Fruit fly (Drosophila melanogaster) whole organism, embryonic: ENCODE results near the gene CG43367.

Source experiments
- B-H2 ChIP-seq: fragments of 200-800 bp; sonication (Bioruptor generic); optimal IDR thresholded peaks from 2 replicates; lab custom pipeline; 2018; ENCODE audit warnings: missing biosample characterization, mild to moderate bottlenecking, missing genetic modification characterization
- CG10147 ChIP-seq: fragments of 200-800 bp; sonication (Bioruptor generic); optimal IDR thresholded peaks from 2 replicates; lab custom pipeline; 2019; ENCODE audit warnings: missing biosample characterization, mild to moderate bottlenecking, missing genetic modification characterization, moderate library complexity
- CG12236 ChIP-seq: fragments of 200-800 bp; sonication (Bioruptor generic); optimal IDR thresholded peaks from 2 replicates; lab custom pipeline; 2016; ENCODE audit warnings: missing biosample characterization, missing genetic modification characterization
- CG13287 ChIP-seq: fragments of 200-800 bp; sonication (Bioruptor generic); IDR thresholded peaks from 2 replicates; pipeline ENCODE4 v1.3.6; 2022; ENCODE audit warnings: missing biosample characterization, missing genetic modification characterization; ENCODE audit not compliant: partially characterized antibody
- CG13775 ChIP-seq: fragments of 200-800 bp; sonication (Bioruptor generic); optimal IDR thresholded peaks from 3 replicates; lab custom pipeline; 2017; ENCODE audit warnings: missing biosample characterization, mild to moderate bottlenecking, missing genetic modification characterization
- CG13894 ChIP-seq: fragments of 200-800 bp; sonication (Bioruptor generic); optimal IDR thresholded peaks from 3 replicates; lab custom pipeline; 2018; ENCODE audit warnings: missing biosample characterization, mild to moderate bottlenecking, missing genetic modification characterization, moderate library complexity
- CG14965 ChIP-seq: fragments of 200-800 bp; sonication (Bioruptor generic); optimal IDR thresholded peaks from 2 replicates; lab custom pipeline; 2016; ENCODE audit warnings: missing biosample characterization, missing genetic modification characterization, borderline replicate concordance
- CG1647 ChIP-seq: fragments of 200-800 bp; sonication (Bioruptor generic); optimal IDR thresholded peaks from 3 replicates; lab custom pipeline; 2016; ENCODE audit warnings: missing biosample characterization, missing genetic modification characterization
- CG18476 ChIP-seq: fragments of 200-800 bp; sonication (Bioruptor generic); optimal IDR thresholded peaks from 2 replicates; lab custom pipeline; 2016; ENCODE audit warnings: missing biosample characterization, mild to moderate bottlenecking, missing genetic modification characterization
- CG2116 ChIP-seq: fragments of 200-800 bp; sonication (Bioruptor generic); optimal IDR thresholded peaks from 3 replicates; lab custom pipeline; 2018; ENCODE audit warnings: missing biosample characterization, mild to moderate bottlenecking, missing genetic modification characterization
- CG3163 ChIP-seq: fragments of 200-800 bp; sonication (Bioruptor generic); optimal IDR thresholded peaks from 3 replicates; lab custom pipeline; 2016; ENCODE audit warnings: missing biosample characterization, missing genetic modification characterization
- CG32772 ChIP-seq: fragments of 200-800 bp; sonication (Bioruptor generic); IDR thresholded peaks from 2 replicates; pipeline ENCODE4 v1.3.6; 2022; ENCODE audit warnings: missing biosample characterization, missing genetic modification characterization
- CG6175 ChIP-seq: fragments of 200-800 bp; sonication (Bioruptor generic); IDR thresholded peaks from 3 replicates; pipeline ENCODE4 v1.3.6; 2022; ENCODE audit warnings: missing biosample characterization, missing genetic modification characterization
- CG6683 ChIP-seq: fragments of 200-800 bp; sonication (Bioruptor generic); optimal IDR thresholded peaks from 2 replicates; lab custom pipeline; 2017; ENCODE audit warnings: missing biosample characterization, mild to moderate bottlenecking, missing genetic modification characterization, missing genetic modification reagents
- CG6765 ChIP-seq: fragments of 200-800 bp; sonication (Bioruptor generic); optimal IDR thresholded peaks from 3 replicates; lab custom pipeline; 2017; ENCODE audit warnings: missing biosample characterization, mild to moderate bottlenecking, missing genetic modification characterization
- CG7928 ChIP-seq: fragments of 200-800 bp; sonication (Bioruptor generic); optimal IDR thresholded peaks from 2 replicates; lab custom pipeline; 2017; ENCODE audit warnings: missing biosample characterization, mild to moderate bottlenecking, missing genetic modification characterization
- CG8290 ChIP-seq, 3 experiments: fragments of 200-800 bp; sonication (Bioruptor generic); optimal IDR thresholded peaks; 2 replicates each; lab custom pipeline; 2016 to 2019; ENCODE audit warnings: missing biosample characterization in 3 of 3, missing genetic modification characterization in 3 of 3, mild to moderate bottlenecking in 2 of 3, moderate library complexity in 1 of 3
- CTCF ChIP-seq: fragments of 200-800 bp; sonication (Bioruptor generic); optimal IDR thresholded peaks from 2 replicates; lab custom pipeline; 2017; ENCODE audit warnings: missing biosample characterization, mild to moderate bottlenecking, missing genetic modification characterization, moderate library complexity
- CrebB ChIP-seq: fragments of 200-800 bp; sonication (Bioruptor generic); optimal IDR thresholded peaks from 3 replicates; lab custom pipeline; 2018; ENCODE audit warnings: missing biosample characterization, mild to moderate bottlenecking, missing genetic modification characterization
- E2f1 ChIP-seq: fragments of 200-800 bp; sonication (Bioruptor generic); IDR thresholded peaks from 2 replicates; pipeline ENCODE4 v1.3.6; 2022; ENCODE audit warnings: missing biosample characterization, missing genetic modification characterization
- E2f2 ChIP-seq: fragments of 200-800 bp; sonication (Bioruptor generic); IDR thresholded peaks from 2 replicates; pipeline ENCODE4 v1.3.6; 2022; ENCODE audit warnings: missing biosample characterization, missing genetic modification characterization
- HLHmδ ChIP-seq: fragments of 200-800 bp; sonication (Bioruptor generic); optimal IDR thresholded peaks from 2 replicates; lab custom pipeline; 2018; ENCODE audit warnings: missing biosample characterization, mild to moderate bottlenecking, missing genetic modification characterization, moderate library complexity
- Hr78 ChIP-seq, 2 experiments: fragments of 200-800 bp in 1 of 2; fragments of >200 bp in 1 of 2; sonication (Bioruptor generic) in 1 of 2; optimal IDR thresholded peaks; 2 replicates each; lab custom pipeline; 2017 to 2019; ENCODE audit warnings: missing biosample characterization in 2 of 2, missing genetic modification characterization in 2 of 2, mild to moderate bottlenecking in 1 of 2, moderate library complexity in 1 of 2
- Jarid2 ChIP-seq: fragments of 200-800 bp; sonication (Bioruptor generic); optimal IDR thresholded peaks from 3 replicates; lab custom pipeline; 2017; ENCODE audit warnings: mild to moderate bottlenecking, missing biosample characterization, missing genetic modification reagents, missing genetic modification characterization
- Lpt ChIP-seq: fragments of >200 bp; optimal IDR thresholded peaks from 2 replicates; lab custom pipeline; 2018; ENCODE audit warnings: missing biosample characterization, missing genetic modification characterization
- MESR4 ChIP-seq: fragments of 200-800 bp; sonication (Bioruptor generic); optimal IDR thresholded peaks from 2 replicates; lab custom pipeline; 2018; ENCODE audit warnings: missing biosample characterization, mild to moderate bottlenecking, missing genetic modification characterization, moderate library complexity
- Nf-YC ChIP-seq: fragments of 200-800 bp; optimal IDR thresholded peaks from 3 replicates; lab custom pipeline; 2019; ENCODE audit warnings: missing biosample characterization, mild to moderate bottlenecking, missing genetic modification characterization, moderate library complexity
- Rx ChIP-seq: fragments of 200-800 bp; sonication (Bioruptor generic); IDR thresholded peaks from 2 replicates; pipeline ENCODE4 v1.3.6; 2022; ENCODE audit warnings: missing biosample characterization, missing genetic modification characterization
- Side ChIP-seq: fragments of 200-800 bp; sonication (Bioruptor generic); optimal IDR thresholded peaks from 2 replicates; lab custom pipeline; 2016; ENCODE audit warnings: missing biosample characterization, missing genetic modification characterization
- Sox100B ChIP-seq: fragments of 200-800 bp; sonication (Bioruptor generic); optimal IDR thresholded peaks from 3 replicates; lab custom pipeline; 2018; ENCODE audit warnings: missing biosample characterization, mild to moderate bottlenecking, missing genetic modification characterization
- Stat92E ChIP-seq, 3 experiments: fragments of >200 bp in 2 of 3; fragments of 200-800 bp in 1 of 3; sonication (Bioruptor generic) in 1 of 3; optimal IDR thresholded peaks; 2 replicates each; lab custom pipeline; 2017 to 2019; ENCODE audit warnings: missing biosample characterization in 3 of 3, missing genetic modification characterization in 3 of 3, mild to moderate bottlenecking in 1 of 3, moderate library complexity in 1 of 3
- YL-1 ChIP-seq: fragments of 200-800 bp; sonication (Bioruptor generic); optimal IDR thresholded peaks from 3 replicates; lab custom pipeline; 2017; ENCODE audit warnings: missing biosample characterization, mild to moderate bottlenecking, missing genetic modification characterization
- al ChIP-seq: fragments of 200-800 bp; sonication (Bioruptor generic); IDR thresholded peaks from 2 replicates; pipeline ENCODE4 v1.3.6; 2022; ENCODE audit warnings: missing biosample characterization, missing genetic modification characterization
- ase ChIP-seq: fragments of 200-800 bp; sonication (Bioruptor generic); IDR thresholded peaks from 3 replicates; pipeline ENCODE4 v1.3.6; 2022; ENCODE audit warnings: missing biosample characterization, missing genetic modification characterization
- dpn ChIP-seq, 2 experiments: fragments of 200-800 bp; sonication (Bioruptor generic); optimal IDR thresholded peaks; 3 replicates each; lab custom pipeline; 2016; ENCODE audit warnings: missing biosample characterization in 2 of 2, missing genetic modification characterization in 2 of 2
- exex ChIP-seq: fragments of 200-800 bp; sonication (Bioruptor generic); optimal IDR thresholded peaks from 4 replicates; lab custom pipeline; 2018; ENCODE audit warnings: missing biosample characterization, mild to moderate bottlenecking, missing genetic modification characterization, moderate library complexity
- grau ChIP-seq: fragments of 200-800 bp; optimal IDR thresholded peaks from 3 replicates; lab custom pipeline; 2019; ENCODE audit warnings: missing biosample characterization, mild to moderate bottlenecking, missing genetic modification characterization, moderate library complexity
- gsb ChIP-seq: fragments of 200-800 bp; sonication (Bioruptor generic); IDR thresholded peaks from 2 replicates; pipeline ENCODE4 v1.3.6; 2022; ENCODE audit warnings: missing biosample characterization, missing genetic modification characterization
- ham ChIP-seq: fragments of 200-800 bp; sonication (Bioruptor generic); IDR thresholded peaks from 2 replicates; pipeline ENCODE4 v1.3.6; 2022; ENCODE audit warnings: missing biosample characterization, missing genetic modification characterization
- hbn ChIP-seq: fragments of 200-800 bp; sonication (Bioruptor generic); IDR thresholded peaks from 2 replicates; pipeline ENCODE4 v1.3.6; 2022; ENCODE audit warnings: missing biosample characterization, missing genetic modification characterization; ENCODE audit not compliant: partially characterized antibody
- jigr1 ChIP-seq: fragments of 200-800 bp; sonication (Bioruptor generic); IDR thresholded peaks from 3 replicates; pipeline ENCODE4 v1.3.6; 2022; ENCODE audit warnings: missing biosample characterization, missing genetic modification characterization
- ken ChIP-seq: fragments of 200-800 bp; sonication (Bioruptor generic); IDR thresholded peaks from 3 replicates; pipeline ENCODE4 v1.3.6; 2022; ENCODE audit warnings: missing biosample characterization, missing genetic modification characterization
- maf-S ChIP-seq: fragments of 200-800 bp; sonication (Bioruptor generic); optimal IDR thresholded peaks from 2 replicates; lab custom pipeline; 2016; ENCODE audit warnings: missing biosample characterization, missing genetic modification characterization
- row ChIP-seq: fragments of 200-800 bp; sonication (Bioruptor generic); IDR thresholded peaks from 3 replicates; pipeline ENCODE4 v1.3.6; 2022; ENCODE audit warnings: missing biosample characterization, missing genetic modification characterization
- sc ChIP-seq, 3 experiments: fragments of >200 bp in 2 of 3; fragments of 200-800 bp in 1 of 3; sonication (Bioruptor generic) in 1 of 3; optimal IDR thresholded peaks; 2 replicates in 2 of 3; 3 replicates in 1 of 3; lab custom pipeline; 2017; ENCODE audit warnings: mild to moderate bottlenecking in 1 of 3, missing biosample characterization in 1 of 3, missing genetic modification characterization in 1 of 3, missing genetic modification reagents in 1 of 3
- schlank ChIP-seq: fragments of 200-800 bp; sonication (Bioruptor generic); optimal IDR thresholded peaks from 2 replicates; lab custom pipeline; 2018; ENCODE audit warnings: missing biosample characterization, mild to moderate bottlenecking, missing genetic modification characterization
- slp2 ChIP-seq: fragments of 200-800 bp; sonication (Bioruptor generic); optimal IDR thresholded peaks from 2 replicates; lab custom pipeline; 2016; ENCODE audit warnings: missing biosample characterization, missing genetic modification characterization
- sna ChIP-seq: fragments of 200-800 bp; sonication (Bioruptor generic); IDR thresholded peaks from 2 replicates; pipeline ENCODE4 v1.3.6; 2022; ENCODE audit warnings: missing biosample characterization, missing genetic modification characterization; ENCODE audit not compliant: partially characterized antibody
- wdn ChIP-seq: fragments of 200-800 bp; sonication (Bioruptor generic); IDR thresholded peaks from 2 replicates; pipeline ENCODE4 v1.3.6; 2022; ENCODE audit warnings: missing biosample characterization, missing genetic modification characterization

The CG43367 gene

DNA sequence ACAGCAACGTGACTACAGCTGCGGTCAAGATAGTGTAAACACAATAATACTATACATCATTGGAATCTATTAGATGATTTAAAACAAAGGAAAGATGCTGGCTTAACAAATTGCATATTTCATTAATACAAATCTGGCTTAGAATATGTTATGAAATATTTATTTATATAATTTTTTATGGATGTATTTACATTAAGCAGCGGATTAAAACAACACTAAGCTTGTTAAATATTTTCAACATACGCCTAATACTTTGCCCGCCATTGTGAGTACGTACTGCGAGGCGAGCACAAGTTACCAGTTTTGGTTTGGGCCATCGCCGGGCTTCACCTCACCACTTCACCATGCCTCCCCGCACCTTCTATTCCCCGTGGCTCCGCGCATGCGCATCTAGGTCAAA is 76.1 kb downstream of the CG43367 start (continued):
- 0 out of 2 replicates have a peak, but pooled peaks have one; percentile 7 for TF ChIP-seq wdn (GFP tag; lab: Robert Waterston, UW)
- no peak for TF ChIP-seq YL-1 (GFP tag; lab: Kevin White, UChicago)
- no peak for TF ChIP-seq CG13287 (GFP tag; lab: Robert Waterston, UW)
- no peak for TF ChIP-seq hbn (GFP tag; lab: Robert Waterston, UW)
- peak in 1 of 2 experiments; percentile 40 for TF ChIP-seq dpn (GFP tag; optimal IDR thresholded peaks at IDR 0.05; lab: Kevin White, UChicago)
- peak; percentile 1 for TF ChIP-seq exex (tag; lab: Kevin White, UChicago)
- no peak for TF ChIP-seq Side (GFP tag; lab: Kevin White, UChicago)
- TF ChIP-seq HLHmδ (GFP tag; lab: Kevin White, UChicago), result no peak
- peak; percentile 35 for TF ChIP-seq CG18476
- peak in 1 of 2 experiments; percentile 45 for TF ChIP-seq Hr78 (GFP tag; optimal IDR thresholded peaks at IDR 0.05; lab: Kevin White, UChicago)
- TF ChIP-seq ken, result no peak
- TF ChIP-seq Nf-YC (tag; lab: Kevin White, UChicago), result peak; percentile 68
- peak; percentile 74 for TF ChIP-seq CG10147 (GFP tag; lab: Kevin White, UChicago)
- TF ChIP-seq CG6175 (GFP tag; lab: Robert Waterston, UW), result no peak
- no peak for TF ChIP-seq sna (GFP tag; lab: Robert Waterston, UW)
- TF ChIP-seq Rx (GFP tag; lab: Robert Waterston, UW), result 0 out of 2 replicates have a peak, but pooled peaks have one; percentile 23
- TF ChIP-seq Sox100B (GFP tag; lab: Kevin White, UChicago), result peak; percentile 84
- TF ChIP-seq B-H2 (GFP tag; lab: Kevin White, UChicago), result no peak
- peak; percentile 17 for TF ChIP-seq CG2116 (GFP tag; lab: Kevin White, UChicago)
- TF ChIP-seq CG14965 (GFP tag; lab: Kevin White, UChicago), result no peak
- no peak for TF ChIP-seq CG12236 (GFP tag; lab: Kevin White, UChicago)
- peak; percentile 8 for TF ChIP-seq CG7928 (GFP tag; lab: Kevin White, UChicago)
- peak; percentile 81 for TF ChIP-seq grau
- peak; percentile 60 for TF ChIP-seq CrebB (tag; lab: Kevin White, UChicago)
- peak; percentile 11 for TF ChIP-seq CG8290 (GFP tag; optimal IDR thresholded peaks at IDR 0.05; lab: Kevin White, UChicago)
- no peak for TF ChIP-seq CG8290 (tag; optimal IDR thresholded peaks at IDR 0.05; lab: Kevin White, UChicago)
- TF ChIP-seq CG6765 (GFP tag; lab: Kevin White, UChicago), result peak; percentile 49
- TF ChIP-seq CG6683 (GFP tag; lab: Kevin White, UChicago), result peak; percentile 47
- peak; percentile 59 for TF ChIP-seq E2f2
- TF ChIP-seq sc (optimal IDR thresholded peaks at IDR 0.05; lab: Kevin White, UChicago), result no peak
- peak; percentile 44 for TF ChIP-seq sc (GFP tag; optimal IDR thresholded peaks at IDR 0.05; lab: Kevin White, UChicago)
- peak; percentile 37; the same call in 1 of the 3 replicates for TF ChIP-seq ase (GFP tag; lab: Robert Waterston, UW)
- no peak for TF ChIP-seq slp2
- TF ChIP-seq row (GFP tag; lab: Robert Waterston, UW), result peak; percentile 71
- peak; percentile 50 for TF ChIP-seq E2f1 (GFP tag; lab: Robert Waterston, UW)
- peak; percentile 38 for TF ChIP-seq CG13775 (GFP tag; lab: Kevin White, UChicago)
- 0 out of 2 replicates have a peak, but pooled peaks have one; percentile 32 for TF ChIP-seq al (GFP tag; lab: Robert Waterston, UW)
- no peak for TF ChIP-seq CG13894 (tag; lab: Kevin White, UChicago)
- TF ChIP-seq MESR4, result no peak
- TF ChIP-seq jigr1 (GFP tag; lab: Robert Waterston, UW), result peak; percentile 43; the same call in 1 of the 3 replicates
- no peak for TF ChIP-seq CG3163
- TF ChIP-seq ham (GFP tag; lab: Robert Waterston, UW), result no peak
- no peak for TF ChIP-seq maf-S
- peak; percentile 6 for TF ChIP-seq Jarid2
- TF ChIP-seq CG1647 (GFP tag; lab: Kevin White, UChicago), result no peak
- no peak for TF ChIP-seq CTCF (GFP tag; lab: Kevin White, UChicago)
- TF ChIP-seq CG32772 (GFP tag; lab: Robert Waterston, UW), result peak; percentile 49; the same call in 1 of the 2 replicates
- no peak for TF ChIP-seq Lpt
- peak; percentile 41; the same call in 1 of the 2 replicates for TF ChIP-seq gsb
- TF ChIP-seq Stat92E (GFP tag; optimal IDR thresholded peaks at IDR 0.05; lab: Kevin White, UChicago), result peak in 1 of 3 experiments; percentile 28
- no peak for TF ChIP-seq schlank (tag; lab: Kevin White, UChicago)
